Fruit fly (Drosophila melanogaster) whole organism, wandering third instar larva: ENCODE measurements around the gene CG15865.

Experiments used
- Abd-B ChIP-seq: fragments of >200 bp; optimal IDR thresholded peaks from 2 replicates; lab custom pipeline; 2017; ENCODE audit warnings: missing biosample characterization, missing genetic modification characterization
- psq ChIP-seq: fragments of 200-800 bp; sonication (Bioruptor generic); optimal IDR thresholded peaks from 3 replicates; lab custom pipeline; 2017; ENCODE audit warnings: missing biosample characterization, mild to moderate bottlenecking, missing genetic modification characterization, moderate library complexity
- usp ChIP-seq: fragments of >200 bp; optimal IDR thresholded peaks from 2 replicates; lab custom pipeline; 2017; ENCODE audit warnings: missing biosample characterization, missing genetic modification characterization
- woc ChIP-seq: sonication (Bioruptor generic); optimal IDR thresholded peaks from 2 replicates; lab custom pipeline; 2016; ENCODE audit warnings: missing biosample characterization, mild to moderate bottlenecking, missing genetic modification characterization

dm6 chrX:16690499-16690898, 26.2 kb upstream of the CG15865 start:
- no peak for TF ChIP-seq woc (GFP tag; lab: Kevin White, UChicago)
- TF ChIP-seq psq (GFP tag; lab: Kevin White, UChicago), result no peak
- TF ChIP-seq Abd-B, result no peak
- TF ChIP-seq usp (GFP tag; lab: Kevin White, UChicago), result no peak
